Fruit fly (Drosophila melanogaster): ENCODE results near the gene MED17.
A peak's percentile ranks its signal among the peaks of the same experiment; 100 is the strongest.

DNA sequence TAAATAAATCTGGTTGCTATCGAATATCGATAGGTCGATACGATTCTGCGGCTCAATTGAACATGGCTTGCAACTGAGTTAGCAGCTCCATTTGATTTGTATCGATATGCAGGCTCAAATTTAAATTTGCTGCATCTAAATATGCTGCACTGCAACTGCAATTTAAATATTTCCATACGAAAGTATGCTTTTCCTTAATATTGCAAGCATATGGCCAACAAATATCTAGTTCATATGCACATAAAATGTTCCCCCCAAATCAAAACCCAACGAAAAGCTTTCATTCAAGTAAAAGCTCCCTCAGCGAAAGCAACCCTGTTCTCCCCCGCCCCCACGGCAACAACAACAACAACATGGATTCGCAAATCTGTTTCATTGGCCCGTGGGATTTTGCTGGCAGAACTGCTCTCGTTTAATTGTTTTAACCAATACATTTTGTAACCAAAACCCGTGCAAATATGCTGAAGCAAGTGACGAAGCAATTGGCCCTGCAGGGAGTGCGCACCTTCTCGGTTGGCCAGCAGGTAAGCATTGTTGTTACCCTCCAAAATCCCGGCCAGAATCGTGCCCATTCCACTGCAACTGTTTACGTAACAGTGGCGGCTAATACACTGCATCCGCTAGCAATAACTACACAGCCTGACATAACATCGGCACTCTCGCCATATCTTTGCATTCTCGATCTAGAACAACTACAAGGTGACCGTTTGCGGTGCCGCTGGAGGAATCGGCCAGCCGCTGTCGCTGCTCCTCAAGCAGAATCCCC is 37.4 kb downstream of the MED17 start, which contains the start of the genes CG7168 and Mdh2:
- TF ChIP-seq Dfd (GFP tag; optimal IDR thresholded peaks at IDR 0.05) (no peak), Pdp1 (GFP tag; optimal IDR thresholded peaks at IDR 0.05) (peak in 1 of 2 experiments; percentile 96), Neu2 (GFP tag; optimal IDR thresholded peaks at IDR 0.05; ENCODE audit: borderline replicate concordance) (no peak), Fer2 (tag; optimal IDR thresholded peaks at IDR 0.05) (no peak), CG2875 (GFP tag; optimal IDR thresholded peaks at IDR 0.05) (no peak), CG10274 (GFP tag; optimal IDR thresholded peaks at IDR 0.05) (no peak), CG33213 (GFP tag; optimal IDR thresholded peaks at IDR 0.05) (no peak), CG1603 (tag; optimal IDR thresholded peaks at IDR 0.05) (peak; percentile 53), CG10366 (GFP tag; IDR thresholded peaks at IDR 0.05) (no peak), CG6813 (GFP tag; optimal IDR thresholded peaks at IDR 0.05) (no peak)
